Fruit fly (Drosophila melanogaster): ENCODE measurements around the gene CG9674.

dm6 chr3L:16845607-16846277 lies 38.2 kb upstream of the CG9674 start, which contains the start of gene CG32161:
- TF ChIP-seq CG8478 (optimal IDR thresholded peaks at IDR 0.05) (no peak), CTCF (optimal IDR thresholded peaks at IDR 0.05) (no peak)
